Worm (Caenorhabditis elegans) whole organism, L4 larva: ENCODE results near the gene srw-33.

Experiments used
- aha-1 ChIP-seq: fragments of 150-350 bp; peaks from one replicate; lab custom pipeline; 2014; ENCODE audit warnings: missing biosample characterization, missing genetic modification characterization
- ama-1 ChIP-seq: fragments of 150-350 bp; optimal IDR thresholded peaks from 2 replicates; lab custom pipeline; 2014; ENCODE audit warnings: inconsistent platforms, mixed read lengths
- ceh-20 ChIP-seq: fragments of 200-800 bp; sonication (Bioruptor generic); IDR thresholded peaks from 2 replicates; pipeline ENCODE4 v1.3.6; 2022; ENCODE audit warnings: missing genetic modification reagents, missing genetic modification characterization, missing compliant biosample characterization
- dmd-9 ChIP-seq: fragments of 200-800 bp; sonication (Bioruptor generic); IDR thresholded peaks from 2 replicates; pipeline ENCODE4 v1.3.6; 2022; ENCODE audit warnings: missing genetic modification reagents, missing genetic modification characterization, missing compliant biosample characterization
- lin-1 ChIP-seq: fragments of 200-800 bp; sonication (Bioruptor generic); IDR thresholded peaks from 2 replicates; pipeline ENCODE4 v1.3.6; 2022; ENCODE audit warnings: missing genetic modification reagents, missing genetic modification characterization, missing compliant biosample characterization
- lin-39 ChIP-seq: fragments of 150-350 bp; optimal IDR thresholded peaks from 2 replicates; lab custom pipeline; 2014; ENCODE audit warnings: missing biosample characterization, missing genetic modification reagents, missing genetic modification characterization
- mdl-1 ChIP-seq, 2 experiments: fragments of 150-350 bp in 1 of 2; sonication (generic microtip) in 1 of 2; optimal IDR thresholded peaks; 2 replicates each; lab custom pipeline; 2014 to 2017; ENCODE audit warnings: missing biosample characterization in 2 of 2, missing genetic modification characterization in 2 of 2
- nhr-111 ChIP-seq: fragments of 200-800 bp; sonication (Bioruptor generic); optimal IDR thresholded peaks from 2 replicates; lab custom pipeline; 2018; ENCODE audit warnings: mild to moderate bottlenecking, missing genetic modification characterization, missing compliant biosample characterization
- skn-1 ChIP-seq: fragments of 150-350 bp; optimal IDR thresholded peaks from 2 replicates; lab custom pipeline; 2014; ENCODE audit warnings: missing biosample characterization, missing genetic modification characterization
- snpc-4 ChIP-seq: fragments of 150-350 bp; optimal IDR thresholded peaks from 2 replicates; lab custom pipeline; 2014; ENCODE audit warnings: missing biosample characterization, missing genetic modification characterization
- zfp-3 ChIP-seq: fragments of 200-800 bp; sonication (Bioruptor generic); conservative IDR thresholded peaks from 2 replicates; pipeline ENCODE4 v1.3.6; 2022; ENCODE audit warnings: missing genetic modification reagents, missing genetic modification characterization, missing compliant biosample characterization
- zip-11 ChIP-seq: fragments of 200-800 bp; sonication (Bioruptor generic); IDR thresholded peaks from 2 replicates; pipeline ENCODE4 v1.3.6; 2022; ENCODE audit warnings: missing genetic modification characterization, missing compliant biosample characterization

DNA sequence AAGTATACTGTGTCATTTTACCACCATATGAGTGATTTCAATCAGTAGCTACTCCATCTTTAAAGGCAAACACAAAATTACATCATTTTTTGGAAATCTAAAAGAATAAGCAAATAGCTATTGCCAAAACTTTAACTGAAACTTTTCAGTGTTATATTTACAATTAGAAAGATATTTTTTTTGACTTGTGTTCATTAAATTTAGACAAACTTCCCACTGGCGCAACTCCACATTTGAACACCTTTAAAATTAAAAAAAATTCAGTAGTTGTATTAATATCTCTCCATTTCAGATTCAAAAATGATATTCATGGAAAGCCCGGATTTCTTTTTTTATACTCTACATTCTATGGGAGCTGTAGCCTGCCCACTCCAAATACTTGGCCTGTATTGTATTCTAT, 37.5 kb downstream of the srw-33 start, which contains the start of gene srh-264:
- TF ChIP-seq snpc-4 (tag; lab: Kevin White, UChicago) (no peak), zfp-3 (GFP tag; lab: Robert Waterston, UW) (no peak), mdl-1 (tag; optimal IDR thresholded peaks at IDR 0.05; lab: Kevin White, UChicago) (no peak), dmd-9 (GFP tag; lab: Robert Waterston, UW) (no peak), nhr-111 (GFP tag; lab: Kevin White, UChicago) (no peak), lin-1 (GFP tag; lab: Robert Waterston, UW) (no peak), ama-1 (lab: Kevin White, UChicago) (no peak), zip-11 (no peak), lin-39 (tag; lab: Kevin White, UChicago) (no peak), aha-1 (tag; lab: Kevin White, UChicago) (no peak), ceh-20 (GFP tag; lab: Robert Waterston, UW) (no peak), skn-1 (tag; lab: Kevin White, UChicago) (no peak)
